Fruit fly (Drosophila melanogaster) whole organism, adult: ENCODE measurements around the gene SmydA-3.

ENCODE experiments used
- CG5204 ChIP-seq: fragments of 200-800 bp; sonication (Bioruptor generic); optimal IDR thresholded peaks from 2 replicates; lab custom pipeline; 2016; ENCODE audit warnings: missing biosample characterization, missing genetic modification characterization
- CG7101 ChIP-seq: fragments of 200-800 bp; sonication (Bioruptor generic); optimal IDR thresholded peaks from 2 replicates; lab custom pipeline; 2018; ENCODE audit warnings: missing biosample characterization, mild to moderate bottlenecking, missing genetic modification characterization, moderate library complexity
- Crg-1 ChIP-seq: fragments of 200-800 bp; sonication (Bioruptor generic); optimal IDR thresholded peaks from 2 replicates; lab custom pipeline; 2016; ENCODE audit warnings: missing biosample characterization, missing genetic modification characterization
- Hr96 ChIP-seq: fragments of 200-800 bp; sonication (Bioruptor generic); optimal IDR thresholded peaks from 2 replicates; lab custom pipeline; 2016; ENCODE audit warnings: missing biosample characterization, missing genetic modification characterization
- cic ChIP-seq: fragments of 200-800 bp; sonication (Bioruptor generic); optimal IDR thresholded peaks from 2 replicates; lab custom pipeline; 2017; ENCODE audit warnings: missing biosample characterization, mild to moderate bottlenecking, missing genetic modification characterization, moderate library complexity

DNA sequence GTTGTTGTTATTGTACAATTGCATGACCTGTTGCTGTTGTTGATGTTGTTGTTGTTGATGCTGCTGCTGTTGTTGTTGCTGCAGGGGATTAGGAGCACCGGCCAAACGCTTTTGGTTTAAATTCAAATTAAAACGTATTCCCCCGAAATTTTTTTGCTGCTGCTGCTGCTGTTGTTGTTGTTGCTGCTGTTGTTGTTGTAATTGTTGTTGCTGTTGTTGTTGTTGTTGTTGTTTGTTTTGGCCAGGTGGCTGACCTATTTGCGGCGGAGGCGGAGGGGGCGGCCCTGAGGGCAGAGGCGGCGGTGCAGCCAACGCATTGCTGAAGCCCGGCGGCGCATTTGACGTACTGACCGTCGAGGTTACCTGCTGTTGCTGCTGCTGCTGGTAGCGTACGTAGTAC is 8.3 kb upstream of the SmydA-3 start:
- TF ChIP-seq Hr96 (GFP tag; lab: Kevin White, UChicago) (no peak), CG5204 (no peak), Crg-1 (GFP tag; lab: Kevin White, UChicago) (no peak), cic (GFP tag; lab: Kevin White, UChicago) (no peak), CG7101 (tag; lab: Kevin White, UChicago) (no peak)
